Worm (Caenorhabditis elegans): ENCODE results near the gene pgp-1.

Gene pgp-1

ce11 chrIV:12632430-12632829 is 33.5 kb upstream of the pgp-1 start:
- TF ChIP-seq zip-4 (GFP tag; optimal IDR thresholded peaks at IDR 0.05) = no peak
- no peak for TF ChIP-seq lin-15B (tag; optimal IDR thresholded peaks at IDR 0.05)
- TF ChIP-seq sptf-1 (tag; optimal IDR thresholded peaks at IDR 0.05) = no peak
- peak; percentile 21 for TF ChIP-seq dsc-1 (tag; optimal IDR thresholded peaks at IDR 0.05)
- TF ChIP-seq unc-86 (tag; optimal IDR thresholded peaks at IDR 0.05) = no peak
- no peak for TF ChIP-seq hlh-4 (tag; optimal IDR thresholded peaks at IDR 0.05)
- TF ChIP-seq ceh-8 (GFP tag; optimal IDR thresholded peaks at IDR 0.05) = no peak
- no peak for TF ChIP-seq vab-15 (tag; optimal IDR thresholded peaks at IDR 0.05)
- TF ChIP-seq nhr-85 (tag) = peak; percentile 37
- TF ChIP-seq alr-1 (tag; optimal IDR thresholded peaks at IDR 0.05; ENCODE audit: borderline replicate concordance) = no peak
- no peak for TF ChIP-seq C04F5.9 (tag; optimal IDR thresholded peaks at IDR 0.05)
- TF ChIP-seq mep-1 (tag; optimal IDR thresholded peaks at IDR 0.05) = peak; percentile 23

- TF ChIP-seq ceh-88 (GFP tag; IDR thresholded peaks at IDR 0.05) = no peak
- TF ChIP-seq unc-30 (tag; optimal IDR thresholded peaks at IDR 0.05) = no peak
- no peak for TF ChIP-seq egl-27 (tag; optimal IDR thresholded peaks at IDR 0.05)
- no peak for TF ChIP-seq tlp-1 (tag; optimal IDR thresholded peaks at IDR 0.05)
- no peak for TF ChIP-seq vab-15 (tag; optimal IDR thresholded peaks at IDR 0.05)
- no peak for TF ChIP-seq pax-3 (tag; optimal IDR thresholded peaks at IDR 0.05)
- no peak for TF ChIP-seq nhr-237 (tag; optimal IDR thresholded peaks at IDR 0.05)
- TF ChIP-seq fkh-4 (tag; optimal IDR thresholded peaks at IDR 0.05; ENCODE audit: borderline replicate concordance) = no peak
- no peak for TF ChIP-seq lin-39 (tag; optimal IDR thresholded peaks at IDR 0.05)
- no peak for TF ChIP-seq skn-1 (tag; optimal IDR thresholded peaks at IDR 0.05)
- TF ChIP-seq ceh-8 (GFP tag; optimal IDR thresholded peaks at IDR 0.05) = no peak
- TF ChIP-seq efl-3 (GFP tag; optimal IDR thresholded peaks at IDR 0.05) = no peak
- TF ChIP-seq ceh-82 (tag; optimal IDR thresholded peaks at IDR 0.05) = no peak
- no peak for TF ChIP-seq grh-1 (GFP tag; IDR thresholded peaks at IDR 0.05)
Measured at ce11 chrIV:12630922-12631321, 32.0 kb upstream of the pgp-1 start, which contains the start of gene ark-1. Gene ark-1, minus strand, starts transcription at chrIV:12631022.

- TF ChIP-seq nhr-47 (tag; optimal IDR thresholded peaks at IDR 0.05) (peak; percentile 61), nhr-71 (tag; optimal IDR thresholded peaks at IDR 0.05) (peak; percentile 61), F16B12.6 (tag; optimal IDR thresholded peaks at IDR 0.05) (peak; percentile 62), fkh-8 (tag; optimal IDR thresholded peaks at IDR 0.05) (peak; percentile 43), lin-35 (GFP tag; optimal IDR thresholded peaks at IDR 0.05) (peak in 1 of 2 experiments; percentile 39), unc-86 (tag; optimal IDR thresholded peaks at IDR 0.05) (peak; percentile 46), mab-9 (GFP tag; IDR thresholded peaks at IDR 0.05) (0 out of 2 replicates have a peak, but pooled peaks have one; percentile 56), nhr-20 (tag; optimal IDR thresholded peaks at IDR 0.05) (peak; percentile 25), ztf-11 (tag; optimal IDR thresholded peaks at IDR 0.05) (peak in 1 of 2 experiments; percentile 23), xbp-1 (tag; optimal IDR thresholded peaks at IDR 0.05) (peak; percentile 17), unc-98 (GFP tag; IDR thresholded peaks at IDR 0.05) (peak; percentile 23; the same call in 1 of the 2 replicates), lir-3 (tag; optimal IDR thresholded peaks at IDR 0.05; ENCODE audit: poor library complexity) (peak; percentile 36), dpl-1 (GFP tag; optimal IDR thresholded peaks at IDR 0.05) (peak in 1 of 3 experiments; percentile 42), ceh-82 (tag; optimal IDR thresholded peaks at IDR 0.05) (peak in 1 of 3 experiments; percentile 52), lin-15B (tag; optimal IDR thresholded peaks at IDR 0.05) (peak; percentile 51), tbx-2 (tag; optimal IDR thresholded peaks at IDR 0.05) (peak; percentile 36), efl-1 (optimal IDR thresholded peaks at IDR 0.05) (peak; percentile 55 to 83), efl-1 (GFP tag; optimal IDR thresholded peaks at IDR 0.05 in 1 of 2) (peak; percentile 37 to 65), dsc-1 (tag; optimal IDR thresholded peaks at IDR 0.05) (peak; percentile 15), lsy-2 (tag; optimal IDR thresholded peaks at IDR 0.05) (peak; percentile 30 to 37), isw-1 (GFP tag; IDR thresholded peaks at IDR 0.05) (peak; percentile 69), swsn-7 (tag; optimal IDR thresholded peaks at IDR 0.05) (peak; percentile 27), snu-23 (GFP tag; optimal IDR thresholded peaks at IDR 0.05) (peak; percentile 31)
Measured at ce11 chrIV:12621483-12622078, 22.6 kb upstream of the pgp-1 start.
